Fruit fly (Drosophila melanogaster) whole organism, embryonic: ENCODE results near the gene goe.
A peak's percentile ranks its signal among the peaks of the same experiment; 100 is the strongest.

Experiments used
- Adf1 ChIP-seq: fragments of 200-800 bp; sonication (Bioruptor generic); IDR thresholded peaks from 2 replicates; pipeline ENCODE4 v1.3.6; 2022; ENCODE audit warnings: missing biosample characterization, missing genetic modification characterization
- Aef1 ChIP-seq: fragments of 200-800 bp; sonication (Bioruptor generic); IDR thresholded peaks from 3 replicates; pipeline ENCODE4 v1.3.6; 2022; ENCODE audit warnings: missing biosample characterization, missing genetic modification characterization
- B-H2 ChIP-seq: fragments of 200-800 bp; sonication (Bioruptor generic); optimal IDR thresholded peaks from 2 replicates; lab custom pipeline; 2018; ENCODE audit warnings: missing biosample characterization, mild to moderate bottlenecking, missing genetic modification characterization
- CG10462 ChIP-seq: fragments of 200-800 bp; sonication (Bioruptor generic); optimal IDR thresholded peaks from 2 replicates; lab custom pipeline; 2016; ENCODE audit warnings: missing biosample characterization, missing genetic modification characterization
- CG10959 ChIP-seq: fragments of 200-800 bp; sonication (Bioruptor generic); IDR thresholded peaks from 2 replicates; pipeline ENCODE4 v1.3.6; 2022; ENCODE audit warnings: missing biosample characterization, missing genetic modification characterization
- CG12942 ChIP-seq: fragments of 200-800 bp; sonication (Bioruptor generic); optimal IDR thresholded peaks from 3 replicates; lab custom pipeline; 2016; ENCODE audit warnings: missing biosample characterization, missing genetic modification characterization
- CG13123 ChIP-seq: fragments of 200-800 bp; sonication (Bioruptor generic); optimal IDR thresholded peaks from 2 replicates; lab custom pipeline; 2016; ENCODE audit warnings: missing biosample characterization, missing genetic modification characterization
- CG13424 ChIP-seq: fragments of 200-800 bp; sonication (Bioruptor generic); optimal IDR thresholded peaks from 2 replicates; lab custom pipeline; 2019; ENCODE audit warnings: missing biosample characterization, mild to moderate bottlenecking, missing genetic modification characterization, moderate library complexity
- CG14710 ChIP-seq: fragments of 200-800 bp; sonication (Bioruptor generic); optimal IDR thresholded peaks from 3 replicates; lab custom pipeline; 2019; ENCODE audit warnings: missing biosample characterization, mild to moderate bottlenecking, missing genetic modification characterization, moderate library complexity
- CG14965 ChIP-seq: fragments of 200-800 bp; sonication (Bioruptor generic); optimal IDR thresholded peaks from 2 replicates; lab custom pipeline; 2016; ENCODE audit warnings: missing biosample characterization, missing genetic modification characterization, borderline replicate concordance
- CG16813 ChIP-seq: fragments of 200-800 bp; sonication (Bioruptor generic); IDR thresholded peaks from 3 replicates; pipeline ENCODE4 v1.3.6; 2022; ENCODE audit warnings: missing biosample characterization, missing genetic modification characterization; ENCODE audit not compliant: partially characterized antibody
- CG17385 ChIP-seq: fragments of 200-800 bp; sonication (Bioruptor generic); optimal IDR thresholded peaks from 3 replicates; lab custom pipeline; 2018; ENCODE audit warnings: missing biosample characterization, mild to moderate bottlenecking, missing genetic modification characterization
- CG17612 ChIP-seq: fragments of 200-800 bp; sonication (Bioruptor generic); IDR thresholded peaks from 2 replicates; pipeline ENCODE4 v1.3.6; 2022; ENCODE audit warnings: missing biosample characterization, missing genetic modification characterization
- CG1832 ChIP-seq: fragments of 200-800 bp; sonication (Bioruptor generic); optimal IDR thresholded peaks from 2 replicates; lab custom pipeline; 2017; ENCODE audit warnings: missing biosample characterization, mild to moderate bottlenecking, missing genetic modification characterization, inconsistent platforms
- CG2889 ChIP-seq: fragments of 200-800 bp; sonication (Bioruptor generic); IDR thresholded peaks from 3 replicates; pipeline ENCODE4 v1.3.6; 2022; ENCODE audit warnings: missing biosample characterization, missing genetic modification characterization
- CG3163 ChIP-seq: fragments of 200-800 bp; sonication (Bioruptor generic); optimal IDR thresholded peaks from 3 replicates; lab custom pipeline; 2016; ENCODE audit warnings: missing biosample characterization, missing genetic modification characterization
- CG34376 ChIP-seq: fragments of 200-800 bp; sonication (Bioruptor generic); optimal IDR thresholded peaks from 2 replicates; lab custom pipeline; 2018; ENCODE audit warnings: missing biosample characterization, mild to moderate bottlenecking, missing genetic modification characterization
- CG43689 ChIP-seq: fragments of 200-800 bp; sonication (Bioruptor generic); IDR thresholded peaks from 2 replicates; pipeline ENCODE4 v1.3.6; 2022; ENCODE audit warnings: missing biosample characterization, missing genetic modification characterization
- CG4404 ChIP-seq: fragments of 200-800 bp; sonication (Bioruptor generic); IDR thresholded peaks from 2 replicates; pipeline ENCODE4 v1.3.6; 2022; ENCODE audit warnings: missing biosample characterization, missing genetic modification characterization
- CG6689 ChIP-seq: fragments of 200-800 bp; sonication (Bioruptor generic); IDR thresholded peaks from 2 replicates; pipeline ENCODE4 v1.3.6; 2022; ENCODE audit warnings: missing biosample characterization, missing genetic modification characterization
- CG9817 ChIP-seq: fragments of 200-800 bp; sonication (Bioruptor generic); optimal IDR thresholded peaks from 2 replicates; lab custom pipeline; 2018; ENCODE audit warnings: missing biosample characterization, mild to moderate bottlenecking, missing genetic modification characterization, moderate library complexity
- Dll ChIP-seq: fragments of 200-800 bp; sonication (Bioruptor generic); IDR thresholded peaks from 4 replicates; pipeline ENCODE4 v1.3.6; 2022; ENCODE audit warnings: missing biosample characterization, missing genetic modification characterization; ENCODE audit not compliant: partially characterized antibody
- Drgx ChIP-seq: fragments of 200-800 bp; sonication (Bioruptor generic); IDR thresholded peaks from 2 replicates; pipeline ENCODE4 v1.3.6; 2022; ENCODE audit warnings: missing biosample characterization, missing genetic modification characterization
- E2f1 ChIP-seq: fragments of 200-800 bp; sonication (Bioruptor generic); IDR thresholded peaks from 2 replicates; pipeline ENCODE4 v1.3.6; 2022; ENCODE audit warnings: missing biosample characterization, missing genetic modification characterization
- Elba2 ChIP-seq: fragments of 200-800 bp; sonication (Bioruptor generic); optimal IDR thresholded peaks from 3 replicates; lab custom pipeline; 2016; ENCODE audit warnings: missing biosample characterization, missing genetic modification characterization
- GATAe ChIP-seq: fragments of 200-800 bp; sonication (Bioruptor generic); conservative IDR thresholded peaks from 2 replicates; pipeline ENCODE4 v1.3.6; 2022; ENCODE audit warnings: missing biosample characterization, missing genetic modification characterization
- Hmr ChIP-seq: fragments of 200-800 bp; sonication (Bioruptor generic); optimal IDR thresholded peaks from 3 replicates; lab custom pipeline; 2017; ENCODE audit warnings: mild to moderate bottlenecking, missing biosample characterization, missing genetic modification reagents, missing genetic modification characterization
- Jarid2 ChIP-seq: fragments of 200-800 bp; sonication (Bioruptor generic); optimal IDR thresholded peaks from 3 replicates; lab custom pipeline; 2017; ENCODE audit warnings: mild to moderate bottlenecking, missing biosample characterization, missing genetic modification reagents, missing genetic modification characterization
- Lhr ChIP-seq: fragments of 200-800 bp; sonication (Bioruptor generic); optimal IDR thresholded peaks from 3 replicates; lab custom pipeline; 2017; ENCODE audit warnings: mild to moderate bottlenecking, missing biosample characterization, missing genetic modification reagents, missing genetic modification characterization
- Mes4 ChIP-seq: fragments of 200-800 bp; sonication (Bioruptor generic); optimal IDR thresholded peaks from 2 replicates; lab custom pipeline; 2016; ENCODE audit warnings: missing biosample characterization, missing genetic modification characterization
- NC2β ChIP-seq: fragments of 200-800 bp; sonication (Bioruptor generic); optimal IDR thresholded peaks from 2 replicates; lab custom pipeline; 2016; ENCODE audit warnings: missing biosample characterization, missing genetic modification characterization
- Poxn ChIP-seq: fragments of 200-800 bp; sonication (Bioruptor generic); IDR thresholded peaks from 2 replicates; pipeline ENCODE4 v1.3.6; 2022; ENCODE audit warnings: missing biosample characterization, missing genetic modification characterization
- Rx ChIP-seq: fragments of 200-800 bp; sonication (Bioruptor generic); IDR thresholded peaks from 2 replicates; pipeline ENCODE4 v1.3.6; 2022; ENCODE audit warnings: missing biosample characterization, missing genetic modification characterization
- Sox102F ChIP-seq: fragments of 200-800 bp; sonication (Bioruptor generic); optimal IDR thresholded peaks from 2 replicates; lab custom pipeline; 2018; ENCODE audit warnings: missing biosample characterization, mild to moderate bottlenecking, missing genetic modification characterization, moderate library complexity
- az2 ChIP-seq: fragments of 200-800 bp; sonication (Bioruptor generic); optimal IDR thresholded peaks from 3 replicates; lab custom pipeline; 2016; ENCODE audit warnings: missing biosample characterization, missing genetic modification characterization
- btn ChIP-seq: fragments of 200-800 bp; sonication (Bioruptor generic); optimal IDR thresholded peaks from 2 replicates; lab custom pipeline; 2016; ENCODE audit warnings: missing biosample characterization, missing genetic modification characterization
- dan ChIP-seq: fragments of 200-800 bp; sonication (Bioruptor generic); IDR thresholded peaks from 2 replicates; pipeline ENCODE4 v1.3.6; 2022; ENCODE audit warnings: missing biosample characterization, missing genetic modification characterization
- fd3F ChIP-seq: fragments of 200-800 bp; sonication (Bioruptor generic); optimal IDR thresholded peaks from 2 replicates; lab custom pipeline; 2018; ENCODE audit warnings: missing biosample characterization, mild to moderate bottlenecking, missing genetic modification characterization, moderate library complexity
- gcm ChIP-seq: fragments of 200-800 bp; sonication (Bioruptor generic); optimal IDR thresholded peaks from 2 replicates; lab custom pipeline; 2019; ENCODE audit warnings: missing biosample characterization, mild to moderate bottlenecking, missing genetic modification characterization, moderate library complexity
- gt ChIP-seq: fragments of 200-800 bp; sonication (Bioruptor generic); IDR thresholded peaks from 2 replicates; pipeline ENCODE4 v1.3.6; 2022; ENCODE audit warnings: missing biosample characterization, missing genetic modification characterization
- h ChIP-seq: fragments of >200 bp; optimal IDR thresholded peaks from 2 replicates; lab custom pipeline; 2017
- hkb ChIP-seq, 2 experiments: fragments of 200-800 bp in 1 of 2; fragments of >200 bp in 1 of 2; sonication (Bioruptor generic) in 1 of 2; IDR thresholded peaks in 1 of 2; optimal IDR thresholded peaks in 1 of 2; 2 replicates each; pipeline versions ENCODE4 v1.3.6 to Lab custom; 2017 to 2022; ENCODE audit warnings: missing biosample characterization in 1 of 2, missing genetic modification characterization in 1 of 2
- jing ChIP-seq: fragments of 200-800 bp; sonication (Bioruptor generic); optimal IDR thresholded peaks from 2 replicates; lab custom pipeline; 2018; ENCODE audit warnings: missing biosample characterization, mild to moderate bottlenecking, missing genetic modification characterization
- jumu ChIP-seq: fragments of 200-800 bp; sonication (Bioruptor generic); optimal IDR thresholded peaks from 3 replicates; lab custom pipeline; 2016; ENCODE audit warnings: missing biosample characterization, missing genetic modification characterization
- luna ChIP-seq: fragments of 200-800 bp; sonication (Bioruptor generic); optimal IDR thresholded peaks from 2 replicates; lab custom pipeline; 2016; ENCODE audit warnings: missing biosample characterization, missing genetic modification characterization
- mld ChIP-seq: fragments of 200-800 bp; sonication (Bioruptor generic); IDR thresholded peaks from 3 replicates; pipeline ENCODE4 v1.3.6; 2022; ENCODE audit warnings: missing biosample characterization, missing genetic modification characterization; ENCODE audit not compliant: partially characterized antibody
- nau ChIP-seq: fragments of 200-800 bp; sonication (Bioruptor generic); optimal IDR thresholded peaks from 3 replicates; lab custom pipeline; 2017; ENCODE audit warnings: missing biosample characterization, mild to moderate bottlenecking, missing genetic modification characterization, missing genetic modification reagents
- org-1 ChIP-seq: fragments of 200-800 bp; sonication (Bioruptor generic); optimal IDR thresholded peaks from 2 replicates; lab custom pipeline; 2017; ENCODE audit warnings: missing biosample characterization, missing genetic modification characterization
- pita ChIP-seq: fragments of 200-800 bp; sonication (Bioruptor generic); optimal IDR thresholded peaks from 2 replicates; lab custom pipeline; 2017; ENCODE audit warnings: missing biosample characterization, mild to moderate bottlenecking, missing genetic modification characterization
- sens-2 ChIP-seq: fragments of 200-800 bp; sonication (Bioruptor generic); IDR thresholded peaks from 2 replicates; pipeline ENCODE4 v1.3.6; 2022; ENCODE audit warnings: missing biosample characterization, missing genetic modification characterization
- sim ChIP-seq: fragments of 200-800 bp; sonication (Bioruptor generic); IDR thresholded peaks from 2 replicates; pipeline ENCODE4 v1.3.6; 2022; ENCODE audit warnings: missing biosample characterization, missing genetic modification characterization
- tup ChIP-seq: fragments of 200-800 bp; sonication (Bioruptor generic); optimal IDR thresholded peaks from 2 replicates; lab custom pipeline; 2016; ENCODE audit warnings: missing biosample characterization, mild to moderate bottlenecking, missing genetic modification characterization, moderate library complexity

The goe gene

DNA sequence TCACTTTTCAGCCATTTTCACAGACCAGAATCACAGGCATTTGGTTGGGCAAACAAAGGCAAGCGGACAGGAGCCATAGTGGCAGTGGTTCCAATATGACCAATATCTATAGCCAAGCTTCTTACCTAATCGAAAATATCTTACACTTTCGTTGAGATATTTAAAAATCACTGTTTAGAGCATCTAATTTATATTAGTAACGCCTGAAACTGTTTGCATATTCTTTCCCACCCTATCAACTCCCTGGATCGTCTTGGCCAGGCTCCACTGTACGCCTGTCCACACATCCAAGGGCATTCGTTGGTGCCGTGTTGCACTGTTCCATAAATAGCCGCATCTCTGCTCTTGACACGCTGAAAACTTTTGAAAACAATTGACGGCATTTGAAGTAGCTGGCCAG, 61.2 kb downstream of the goe start (continued):
- TF ChIP-seq h (lab: Kevin White, UChicago) (no peak), sens-2 (GFP tag; lab: Robert Waterston, UW) (no peak), CG14710 (tag; lab: Kevin White, UChicago) (no peak), CG10959 (GFP tag; lab: Robert Waterston, UW) (no peak), dan (no peak), Rx (GFP tag; lab: Robert Waterston, UW) (no peak), Jarid2 (GFP tag; lab: Kevin White, UChicago) (no peak), CG10462 (GFP tag; lab: Kevin White, UChicago) (no peak), Dll (GFP tag; lab: Robert Waterston, UW) (no peak), Drgx (GFP tag; lab: Robert Waterston, UW) (peak; percentile 55; the same call in 1 of the 2 replicates), tup (GFP tag; lab: Kevin White, UChicago) (no peak), CG13123 (GFP tag; lab: Kevin White, UChicago) (no peak), B-H2 (no peak), gcm (GFP tag; lab: Kevin White, UChicago) (no peak), Elba2 (GFP tag; lab: Kevin White, UChicago) (no peak), CG43689 (GFP tag; lab: Robert Waterston, UW) (no peak), CG3163 (GFP tag; lab: Kevin White, UChicago) (no peak), sim (GFP tag; lab: Robert Waterston, UW) (no peak), CG17612 (GFP tag; lab: Robert Waterston, UW) (no peak), Mes4 (GFP tag; lab: Kevin White, UChicago) (no peak), CG17385 (GFP tag; lab: Kevin White, UChicago) (no peak), CG4404 (GFP tag; lab: Robert Waterston, UW) (no peak), Adf1 (GFP tag; lab: Robert Waterston, UW) (no peak), CG9817 (tag; lab: Kevin White, UChicago) (no peak), pita (GFP tag; lab: Kevin White, UChicago) (no peak), CG2889 (GFP tag; lab: Robert Waterston, UW) (no peak), Aef1 (GFP tag; lab: Robert Waterston, UW) (no peak; the same call in 2 of the 3 replicates), Sox102F (GFP tag; lab: Kevin White, UChicago) (peak; percentile 42), fd3F (GFP tag; lab: Kevin White, UChicago) (no peak), GATAe (GFP tag; lab: Robert Waterston, UW) (no peak), jing (GFP tag; lab: Kevin White, UChicago) (no peak), org-1 (GFP tag; lab: Kevin White, UChicago) (no peak), gt (no peak), mld (GFP tag; lab: Robert Waterston, UW) (no peak), Poxn (GFP tag; lab: Robert Waterston, UW) (no peak), E2f1 (no peak), az2 (no peak), CG6689 (GFP tag; lab: Robert Waterston, UW) (peak; percentile 42; the same call in 1 of the 2 replicates), NC2β (GFP tag; lab: Kevin White, UChicago) (no peak), Hmr (GFP tag; lab: Kevin White, UChicago) (no peak), CG13424 (tag; lab: Kevin White, UChicago) (peak; percentile 25), Lhr (no peak), btn (GFP tag; lab: Kevin White, UChicago) (no peak), nau (GFP tag; lab: Kevin White, UChicago) (no peak), CG16813 (GFP tag; lab: Robert Waterston, UW) (no peak), CG1832 (no peak), CG12942 (GFP tag; lab: Kevin White, UChicago) (no peak), CG14965 (no peak), CG34376 (GFP tag; lab: Kevin White, UChicago) (no peak), jumu (GFP tag; lab: Kevin White, UChicago) (no peak), hkb (optimal IDR thresholded peaks at IDR 0.05; lab: Kevin White, UChicago) (no peak), hkb (GFP tag; IDR thresholded peaks at IDR 0.05; lab: Robert Waterston, UW) (0 out of 2 replicates have a peak, but pooled peaks have one; percentile 9), luna (GFP tag; lab: Kevin White, UChicago) (no peak)
